Fruit fly (Drosophila melanogaster) S2 (cell line): ENCODE results near the gene U2af38.

Experiments
- CG8478 ChIP-seq: fragments of >200 bp; optimal IDR thresholded peaks from 2 replicates; lab custom pipeline; 2018
- CTCF ChIP-seq, 2 experiments: fragments of >200 bp; optimal IDR thresholded peaks; 2 replicates each; lab custom pipeline; 2018

- no peak for TF ChIP-seq CG8478
- TF ChIP-seq CTCF (optimal IDR thresholded peaks at IDR 0.05; lab: Kevin White, UChicago) = no peak
Observed at dm6 chr2L:249048-249825, 45.2 kb downstream of the U2af38 start.
